Fruit fly (Drosophila melanogaster) S2 (cell line): ENCODE measurements around the gene CG15254.
A peak's percentile ranks its signal among the peaks of the same experiment; 100 is the strongest.

Source experiments
- CG8478 ChIP-seq: fragments of >200 bp; optimal IDR thresholded peaks from 2 replicates; lab custom pipeline; 2018
- CTCF ChIP-seq, 2 experiments: fragments of >200 bp; optimal IDR thresholded peaks; 2 replicates each; lab custom pipeline; 2018

DNA sequence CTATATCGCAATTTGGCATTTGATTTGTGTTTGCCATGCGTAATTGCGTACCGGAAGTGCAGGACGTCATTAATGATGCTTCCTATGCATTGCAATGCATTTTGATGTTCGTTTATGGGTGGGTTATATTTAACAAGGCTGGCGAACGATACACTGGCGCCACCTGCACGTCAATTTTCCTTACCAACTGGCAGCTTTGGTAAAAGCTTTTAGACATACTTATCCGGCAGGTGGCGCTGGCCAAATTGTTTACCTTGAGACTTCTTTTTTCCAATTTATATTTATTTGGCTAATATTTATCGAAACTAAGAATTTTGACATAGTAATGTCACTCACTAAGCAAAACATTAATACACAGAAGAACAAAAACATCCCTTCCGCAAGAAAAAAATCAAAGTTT lies 29.2 kb upstream of the CG15254 start:
- TF ChIP-seq CTCF (optimal IDR thresholded peaks at IDR 0.05; lab: Kevin White, UChicago), result peak; percentile 78 to 81
- TF ChIP-seq CG8478 (lab: Kevin White, UChicago), result no peak
